Fruit fly (Drosophila melanogaster) whole organism, embryonic: ENCODE results near the gene CG1896.

Source experiments
- Abd-B ChIP-seq: fragments of 200-800 bp; sonication (Bioruptor generic); optimal IDR thresholded peaks from 2 replicates; lab custom pipeline; 2018; ENCODE audit warnings: missing biosample characterization, mild to moderate bottlenecking, missing genetic modification characterization, moderate library complexity
- CG10267 ChIP-seq: fragments of 200-800 bp; sonication (Bioruptor generic); optimal IDR thresholded peaks from 2 replicates; lab custom pipeline; 2018; ENCODE audit warnings: missing biosample characterization, mild to moderate bottlenecking, missing genetic modification characterization, moderate library complexity
- CG14667 ChIP-seq: fragments of 200-800 bp; sonication (Bioruptor generic); IDR thresholded peaks from 2 replicates; pipeline ENCODE4 v1.3.6; 2022; ENCODE audit warnings: missing biosample characterization, missing genetic modification characterization
- CG17361 ChIP-seq: fragments of 200-800 bp; sonication (Bioruptor generic); IDR thresholded peaks from 3 replicates; pipeline ENCODE4 v1.3.6; 2022; ENCODE audit warnings: missing biosample characterization, missing genetic modification characterization
- CG18262 ChIP-seq: fragments of 200-800 bp; optimal IDR thresholded peaks from 3 replicates; lab custom pipeline; 2019; ENCODE audit warnings: missing biosample characterization, mild to moderate bottlenecking, missing genetic modification characterization, moderate library complexity
- CG30020 ChIP-seq: fragments of 200-800 bp; optimal IDR thresholded peaks from 2 replicates; lab custom pipeline; 2019; ENCODE audit warnings: missing biosample characterization, mild to moderate bottlenecking, missing genetic modification characterization, moderate library complexity
- NC2β ChIP-seq: fragments of 200-800 bp; sonication (Bioruptor generic); optimal IDR thresholded peaks from 2 replicates; lab custom pipeline; 2016; ENCODE audit warnings: missing biosample characterization, missing genetic modification characterization
- bigmax ChIP-seq: fragments of 200-800 bp; sonication (Bioruptor generic); optimal IDR thresholded peaks from 2 replicates; lab custom pipeline; 2018; ENCODE audit warnings: missing biosample characterization, mild to moderate bottlenecking, missing genetic modification characterization
- fd64A ChIP-seq: fragments of 200-800 bp; sonication (Bioruptor generic); optimal IDR thresholded peaks from 3 replicates; lab custom pipeline; 2018; ENCODE audit warnings: missing biosample characterization, mild to moderate bottlenecking, missing genetic modification characterization
- schlank ChIP-seq: fragments of 200-800 bp; sonication (Bioruptor generic); optimal IDR thresholded peaks from 2 replicates; lab custom pipeline; 2018; ENCODE audit warnings: missing biosample characterization, mild to moderate bottlenecking, missing genetic modification characterization
- sd ChIP-seq: fragments of 200-800 bp; sonication (Bioruptor generic); optimal IDR thresholded peaks from 3 replicates; lab custom pipeline; 2018; ENCODE audit warnings: missing biosample characterization, mild to moderate bottlenecking, missing genetic modification characterization, moderate library complexity
- unpg ChIP-seq: fragments of 200-800 bp; sonication (Bioruptor generic); optimal IDR thresholded peaks from 3 replicates; lab custom pipeline; 2018; ENCODE audit warnings: missing biosample characterization, mild to moderate bottlenecking, missing genetic modification characterization, moderate library complexity

DNA sequence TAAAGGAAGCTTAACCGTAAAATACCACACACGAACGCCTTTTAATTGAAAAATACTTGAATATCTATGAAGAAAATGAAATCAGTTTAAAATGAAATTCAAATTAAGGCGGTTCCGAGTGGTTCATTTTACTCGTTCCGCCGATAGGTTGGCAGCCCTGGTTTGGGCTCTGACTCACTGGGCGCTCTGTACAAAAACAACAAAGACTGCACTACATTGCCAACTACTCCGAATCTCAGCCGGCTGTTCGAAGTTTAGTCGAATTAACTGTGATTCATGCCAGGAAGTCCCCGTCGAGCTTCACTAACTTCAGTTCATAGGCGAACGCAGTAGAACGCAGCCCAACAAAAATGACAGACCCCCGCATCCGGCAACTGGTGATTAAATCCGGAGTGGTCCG is 803 bp upstream of the CG1896 start, which contains the start of gene Tbca:
- peak; percentile 16 for TF ChIP-seq CG30020 (tag; lab: Kevin White, UChicago)
- TF ChIP-seq schlank: no peak
- no peak for TF ChIP-seq CG18262 (tag; lab: Kevin White, UChicago)
- no peak for TF ChIP-seq unpg (GFP tag; lab: Kevin White, UChicago)
- no peak for TF ChIP-seq bigmax (GFP tag; lab: Kevin White, UChicago)
- TF ChIP-seq CG14667 (GFP tag; lab: Robert Waterston, UW): no peak
- no peak for TF ChIP-seq CG17361 (GFP tag; lab: Robert Waterston, UW)
- no peak for TF ChIP-seq sd
- no peak for TF ChIP-seq fd64A (GFP tag; lab: Kevin White, UChicago)
- TF ChIP-seq CG10267 (tag; lab: Kevin White, UChicago): peak; percentile 43
- TF ChIP-seq NC2β (GFP tag; lab: Kevin White, UChicago): no peak
- no peak for TF ChIP-seq Abd-B
